Worm (Caenorhabditis elegans) whole organism, midembryonic: Measurements from ENCODE around the gene F10G7.5.

ENCODE experiments used
- T22C8.4 ChIP-seq: fragments of 200-800 bp; sonication (Bioruptor generic); IDR thresholded peaks from 2 replicates; pipeline ENCODE4 v1.3.6; 2022; ENCODE audit warnings: missing genetic modification characterization, missing compliant biosample characterization
- cog-1 ChIP-seq: sonication (generic microtip); optimal IDR thresholded peaks from 2 replicates; lab custom pipeline; 2016; ENCODE audit warnings: missing genetic modification characterization, missing compliant biosample characterization
- flt-1 ChIP-seq: fragments of 200-800 bp; sonication (Bioruptor generic); IDR thresholded peaks from 2 replicates; pipeline ENCODE4 v1.3.6; 2022; ENCODE audit warnings: missing genetic modification characterization, missing compliant biosample characterization
- klf-2 ChIP-seq: fragments of 200-800 bp; sonication (Bioruptor generic); conservative IDR thresholded peaks from 2 replicates; pipeline ENCODE4 v1.3.6; 2022; ENCODE audit warnings: missing genetic modification reagents, missing genetic modification characterization, missing compliant biosample characterization
- med-1 ChIP-seq: sonication (generic microtip); optimal IDR thresholded peaks from 2 replicates; lab custom pipeline; 2017; ENCODE audit warnings: missing genetic modification characterization, mild to moderate bottlenecking, missing compliant biosample characterization, antibody characterized with exemption, missing genetic modification reagents; ENCODE audit not compliant: insufficient read depth
- ref-1 ChIP-seq: fragments of 200-800 bp; sonication (Bioruptor generic); conservative IDR thresholded peaks from 2 replicates; pipeline ENCODE4 v1.3.6; 2022; ENCODE audit warnings: missing genetic modification reagents, missing genetic modification characterization, missing compliant biosample characterization
- tab-1 ChIP-seq: fragments of 200-800 bp; sonication (Bioruptor generic); IDR thresholded peaks from 2 replicates; pipeline ENCODE4 v1.3.6; 2022; ENCODE audit warnings: missing genetic modification characterization, missing compliant biosample characterization
- ztf-23 ChIP-seq: fragments of 200-800 bp; sonication (Bioruptor generic); IDR thresholded peaks from 2 replicates; pipeline ENCODE4 v1.3.6; 2022; ENCODE audit warnings: missing genetic modification reagents, missing genetic modification characterization, missing compliant biosample characterization
- ztf-29 ChIP-seq: fragments of 200-800 bp; sonication (Bioruptor generic); IDR thresholded peaks from 2 replicates; pipeline ENCODE4 v1.3.6; 2022; ENCODE audit warnings: missing genetic modification reagents, missing genetic modification characterization, missing compliant biosample characterization

DNA sequence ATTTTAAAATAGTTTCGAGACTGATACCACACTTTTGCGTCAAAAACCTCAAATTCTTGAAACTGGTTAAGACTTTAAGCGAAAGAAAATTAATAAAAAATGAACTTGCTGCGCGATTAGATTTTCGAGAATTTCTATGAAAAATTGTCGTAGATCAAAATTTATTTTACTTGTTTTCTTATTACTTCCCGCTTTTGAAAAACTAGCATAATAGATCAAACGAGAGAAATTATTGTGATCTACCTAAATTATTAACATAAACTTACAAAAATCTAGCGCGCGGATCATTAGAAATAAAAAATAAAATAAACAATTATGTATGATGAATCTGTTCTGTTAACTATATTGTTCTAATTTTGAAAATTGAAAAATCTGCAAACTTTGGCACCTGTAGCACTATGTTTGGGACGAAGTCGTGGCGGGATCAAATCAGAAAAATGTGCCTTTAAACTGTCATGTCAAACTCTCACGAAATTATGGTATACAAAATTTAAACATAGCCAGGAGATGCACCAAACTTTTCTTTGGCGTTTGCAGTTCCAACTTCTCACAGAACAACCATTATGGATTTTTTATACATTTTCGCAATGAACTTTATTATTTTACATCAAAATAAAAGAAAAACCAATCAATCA is 33.7 kb downstream of the F10G7.5 start:
- TF ChIP-seq cog-1 (tag; lab: Kevin White, UChicago) (no peak), tab-1 (GFP tag; lab: Robert Waterston, UW) (no peak), ref-1 (GFP tag; lab: Robert Waterston, UW) (no peak), med-1 (GFP tag; lab: Kevin White, UChicago) (no peak), ztf-23 (GFP tag; lab: Robert Waterston, UW) (no peak), T22C8.4 (no peak), flt-1 (GFP tag; lab: Robert Waterston, UW) (no peak), klf-2 (GFP tag; lab: Robert Waterston, UW) (no peak), ztf-29 (GFP tag; lab: Robert Waterston, UW) (no peak)
